Fruit fly (Drosophila melanogaster) whole organism, wandering third instar larva: ENCODE measurements around the gene CG13972.

Source experiments
- Abd-B ChIP-seq: fragments of >200 bp; optimal IDR thresholded peaks from 2 replicates; lab custom pipeline; 2017; ENCODE audit warnings: missing biosample characterization, missing genetic modification characterization
- CG32264 ChIP-seq: fragments of 200-800 bp; sonication (Bioruptor generic); optimal IDR thresholded peaks from 2 replicates; lab custom pipeline; 2016; ENCODE audit warnings: missing biosample characterization, missing genetic modification characterization
- CG9705 ChIP-seq: fragments of 200-800 bp; sonication (Bioruptor generic); optimal IDR thresholded peaks from 2 replicates; lab custom pipeline; 2018; ENCODE audit warnings: missing biosample characterization, mild to moderate bottlenecking, missing genetic modification characterization
- Dfd ChIP-seq: fragments of >200 bp; optimal IDR thresholded peaks from 2 replicates; lab custom pipeline; 2017; ENCODE audit warnings: missing biosample characterization, missing genetic modification characterization
- Dif ChIP-seq: fragments of 200-275, 200-300 bp; sonication (Bioruptor generic); optimal IDR thresholded peaks from 2 replicates; lab custom pipeline; 2018; ENCODE audit warnings: missing biosample characterization, missing genetic modification characterization; ENCODE audit not compliant: partially characterized antibody
- GATAd ChIP-seq: sonication (Bioruptor generic); optimal IDR thresholded peaks from 2 replicates; lab custom pipeline; 2016; ENCODE audit warnings: missing biosample characterization, missing genetic modification characterization
- HLH106 ChIP-seq: fragments of 200-800 bp; optimal IDR thresholded peaks from 3 replicates; lab custom pipeline; 2019; ENCODE audit warnings: missing biosample characterization, mild to moderate bottlenecking, missing genetic modification characterization, moderate library complexity
- Hnf4 ChIP-seq: fragments of 200-800 bp; sonication (Bioruptor generic); optimal IDR thresholded peaks from 2 replicates; lab custom pipeline; 2016; ENCODE audit warnings: missing biosample characterization, mild to moderate bottlenecking, missing genetic modification characterization
- Hr83 ChIP-seq: fragments of 200-300 bp; sonication (Bioruptor generic); optimal IDR thresholded peaks from 2 replicates; lab custom pipeline; 2016; ENCODE audit warnings: missing biosample characterization, mild to moderate bottlenecking, missing genetic modification characterization, moderate library complexity; ENCODE audit not compliant: poor library complexity, severe bottlenecking
- Jra ChIP-seq: sonication (Bioruptor generic); optimal IDR thresholded peaks from 2 replicates; lab custom pipeline; 2016; ENCODE audit warnings: missing biosample characterization, missing genetic modification characterization
- Mio ChIP-seq: sonication (Bioruptor generic); optimal IDR thresholded peaks from 2 replicates; lab custom pipeline; 2016; ENCODE audit warnings: missing biosample characterization, missing genetic modification characterization
- Myc ChIP-seq: fragments of >200 bp; optimal IDR thresholded peaks from 2 replicates; lab custom pipeline; 2017
- N ChIP-seq: fragments of >200 bp; optimal IDR thresholded peaks from 2 replicates; lab custom pipeline; 2018; ENCODE audit warnings: missing biosample characterization, missing external identifiers, missing genetic modification characterization
- OdsH ChIP-seq: fragments of 200-800 bp; sonication (Bioruptor generic); optimal IDR thresholded peaks from 2 replicates; lab custom pipeline; 2016; ENCODE audit warnings: missing biosample characterization, mild to moderate bottlenecking, missing genetic modification characterization
- Rel ChIP-seq, 2 experiments: fragments of 200-800 bp; sonication (Bioruptor generic) in 1 of 2; optimal IDR thresholded peaks; 2 replicates in 1 of 2; 3 replicates in 1 of 2; lab custom pipeline; 2016 to 2019; ENCODE audit warnings: mild to moderate bottlenecking in 2 of 2, missing biosample characterization in 2 of 2, missing genetic modification characterization in 2 of 2, moderate library complexity in 1 of 2
- Sp1 ChIP-seq: fragments of 200-800 bp; sonication (Bioruptor generic); optimal IDR thresholded peaks from 3 replicates; lab custom pipeline; 2019; ENCODE audit warnings: missing biosample characterization, mild to moderate bottlenecking, missing genetic modification characterization, moderate library complexity
- Vsx2 ChIP-seq: fragments of 200-300, 225-300 bp; sonication (Bioruptor generic); optimal IDR thresholded peaks from 2 replicates; lab custom pipeline; 2018; ENCODE audit warnings: missing biosample characterization, missing genetic modification characterization; ENCODE audit not compliant: partially characterized antibody
- br ChIP-seq: fragments of 200-800 bp; sonication (Bioruptor generic); optimal IDR thresholded peaks from 2 replicates; lab custom pipeline; 2016; ENCODE audit warnings: missing biosample characterization, missing genetic modification characterization
- dl ChIP-seq, 2 experiments: fragments of 175-275, 200-275 bp in 1 of 2; fragments of 200-275 bp in 1 of 2; sonication (Bioruptor generic); optimal IDR thresholded peaks; lab custom pipeline; 2018; ENCODE audit warnings: mild to moderate bottlenecking in 2 of 2, missing biosample characterization in 2 of 2, missing genetic modification characterization in 2 of 2, moderate library complexity in 2 of 2; ENCODE audit not compliant: partially characterized antibody in 2 of 2, insufficient read depth in 1 of 2
- dmrt93B ChIP-seq: fragments of 200-800 bp; sonication (Bioruptor generic); optimal IDR thresholded peaks from 2 replicates; lab custom pipeline; 2018; ENCODE audit warnings: missing biosample characterization, mild to moderate bottlenecking, missing genetic modification characterization
- dsf ChIP-seq: sonication (Bioruptor generic); optimal IDR thresholded peaks from 2 replicates; lab custom pipeline; 2016; ENCODE audit warnings: missing biosample characterization, missing genetic modification characterization, borderline replicate concordance
- ey ChIP-seq: fragments of 200-800 bp; sonication (Bioruptor generic); optimal IDR thresholded peaks from 2 replicates; lab custom pipeline; 2016; ENCODE audit warnings: missing biosample characterization, missing genetic modification characterization
- foxo ChIP-seq, 2 experiments: fragments of 200-800 bp; sonication (Bioruptor generic); optimal IDR thresholded peaks; 2 replicates in 1 of 2; 3 replicates in 1 of 2; lab custom pipeline; 2016 to 2017; ENCODE audit warnings: missing biosample characterization in 2 of 2, missing genetic modification characterization in 2 of 2
- fru ChIP-seq: fragments of 200-800 bp; sonication (Bioruptor generic); optimal IDR thresholded peaks from 3 replicates; lab custom pipeline; 2016; ENCODE audit warnings: missing biosample characterization, mild to moderate bottlenecking, missing genetic modification characterization
- h ChIP-seq: fragments of 200-800 bp; sonication (Bioruptor generic); optimal IDR thresholded peaks from 3 replicates; lab custom pipeline; 2016; ENCODE audit warnings: missing biosample characterization, mild to moderate bottlenecking, missing genetic modification characterization
- jim ChIP-seq: fragments of 175-275, 200-325 bp; sonication (Bioruptor generic); optimal IDR thresholded peaks from 2 replicates; lab custom pipeline; 2016; ENCODE audit warnings: missing biosample characterization, mild to moderate bottlenecking, missing genetic modification characterization
- lola ChIP-seq: fragments of >200 bp; optimal IDR thresholded peaks from 2 replicates; lab custom pipeline; 2017; ENCODE audit warnings: missing biosample characterization, missing genetic modification characterization
- pan ChIP-seq: fragments of >200 bp; optimal IDR thresholded peaks from 2 replicates; lab custom pipeline; 2017
- psq ChIP-seq: fragments of 200-800 bp; sonication (Bioruptor generic); optimal IDR thresholded peaks from 3 replicates; lab custom pipeline; 2017; ENCODE audit warnings: missing biosample characterization, mild to moderate bottlenecking, missing genetic modification characterization, moderate library complexity
- rgr ChIP-seq: fragments of 200-800 bp; sonication (Bioruptor generic); optimal IDR thresholded peaks from 3 replicates; lab custom pipeline; 2016; ENCODE audit warnings: missing biosample characterization, mild to moderate bottlenecking, missing genetic modification characterization
- sage ChIP-seq: fragments of 200-800 bp; sonication (Bioruptor generic); optimal IDR thresholded peaks from 2 replicates; lab custom pipeline; 2016; ENCODE audit warnings: missing biosample characterization, mild to moderate bottlenecking, missing genetic modification characterization
- sv ChIP-seq: fragments of 200-800 bp; sonication (Bioruptor generic); optimal IDR thresholded peaks from 3 replicates; lab custom pipeline; 2016; ENCODE audit warnings: missing biosample characterization, missing genetic modification characterization
- tai ChIP-seq: sonication (Bioruptor generic); optimal IDR thresholded peaks from 2 replicates; lab custom pipeline; 2016; ENCODE audit warnings: missing biosample characterization, missing genetic modification characterization
- usp ChIP-seq: fragments of >200 bp; optimal IDR thresholded peaks from 2 replicates; lab custom pipeline; 2017; ENCODE audit warnings: missing biosample characterization, missing genetic modification characterization
- woc ChIP-seq: sonication (Bioruptor generic); optimal IDR thresholded peaks from 2 replicates; lab custom pipeline; 2016; ENCODE audit warnings: missing biosample characterization, mild to moderate bottlenecking, missing genetic modification characterization

Gene CG13972

DNA sequence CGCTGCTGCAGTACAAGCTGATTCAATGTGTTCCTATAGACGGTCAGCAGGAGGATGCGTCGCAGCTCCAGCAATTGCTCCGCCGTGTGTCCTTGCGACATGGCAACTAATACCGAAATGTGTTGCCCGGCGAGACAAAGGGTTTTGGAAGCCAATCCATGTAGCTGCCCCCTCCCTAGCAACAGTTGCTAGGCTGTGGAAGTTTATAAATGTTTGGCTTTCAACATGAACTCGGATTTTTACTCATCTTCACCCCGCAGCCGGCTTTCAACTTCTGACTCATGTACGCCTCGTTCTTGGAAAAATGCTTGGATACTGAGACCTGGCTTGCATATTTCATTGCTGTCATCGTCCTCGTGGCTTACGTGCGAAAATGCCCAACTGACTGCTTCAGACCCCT is at the start of gene CG13972:
Gene CG13972, minus strand, starts transcription at position 101 of the 400 bp plus-strand sequence.
- no peak for TF ChIP-seq foxo (GFP tag; optimal IDR thresholded peaks at IDR 0.05; lab: Kevin White, UChicago)
- TF ChIP-seq Rel (GFP tag; optimal IDR thresholded peaks at IDR 0.05; lab: Kevin White, UChicago): no peak
- no peak for TF ChIP-seq Rel (tag; optimal IDR thresholded peaks at IDR 0.05; lab: Kevin White, UChicago)
- TF ChIP-seq psq (GFP tag; lab: Kevin White, UChicago): no peak
- no peak for TF ChIP-seq N (GFP tag; lab: Kevin White, UChicago)
- TF ChIP-seq Sp1 (GFP tag; lab: Kevin White, UChicago): no peak
- no peak for TF ChIP-seq Hnf4 (GFP tag; lab: Kevin White, UChicago)
- no peak for TF ChIP-seq ey (GFP tag; lab: Kevin White, UChicago)
- TF ChIP-seq GATAd (GFP tag; lab: Kevin White, UChicago): no peak
- TF ChIP-seq OdsH (GFP tag; lab: Kevin White, UChicago): no peak
- no peak for TF ChIP-seq tai (GFP tag; lab: Kevin White, UChicago)
- no peak for TF ChIP-seq Mio (GFP tag; lab: Kevin White, UChicago)
- TF ChIP-seq CG9705 (GFP tag; lab: Kevin White, UChicago): no peak
- TF ChIP-seq Hr83 (GFP tag; lab: Kevin White, UChicago): no peak
- no peak for TF ChIP-seq woc (GFP tag; lab: Kevin White, UChicago)
- TF ChIP-seq Myc: no peak
- TF ChIP-seq rgr (GFP tag; lab: Kevin White, UChicago): no peak
- no peak for TF ChIP-seq dmrt93B (GFP tag; lab: Kevin White, UChicago)
- no peak for TF ChIP-seq Abd-B (GFP tag; lab: Kevin White, UChicago)
- no peak for TF ChIP-seq sage (GFP tag; lab: Kevin White, UChicago)
- TF ChIP-seq sv (GFP tag; lab: Kevin White, UChicago): no peak

DNA sequence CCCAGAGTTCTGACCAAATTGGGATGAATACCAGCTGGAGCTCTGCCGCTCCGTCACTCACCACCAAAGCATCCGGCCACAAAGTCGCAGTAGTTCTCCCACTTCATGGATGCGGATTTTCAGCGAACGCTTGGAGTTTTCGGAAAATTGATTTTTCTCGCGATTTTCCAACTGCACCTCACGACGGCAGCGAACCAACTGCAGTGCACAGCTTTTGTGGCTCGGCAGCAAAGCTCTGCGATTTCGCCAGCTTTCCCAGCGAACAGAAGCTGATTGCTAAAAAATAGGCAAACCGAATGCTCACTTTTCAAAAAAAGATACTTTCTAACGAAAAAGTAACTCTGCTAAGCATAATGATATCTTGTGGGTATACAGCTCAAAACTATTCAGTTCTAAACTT is 44.1 kb upstream of the CG13972 start, which contains the start of gene CG5646:
Gene CG5646, minus strand, starts transcription at position 206 of the 400 bp plus-strand sequence.
- TF ChIP-seq dl (GFP tag; optimal IDR thresholded peaks at IDR 0.05; lab: Kevin White, UChicago; ENCODE audit: insufficient read depth in 1 of 2, partially characterized antibody in 2 of 2): no peak
- TF ChIP-seq Vsx2 (GFP tag; lab: Kevin White, UChicago): peak; percentile 10
- peak; percentile 50 for TF ChIP-seq Dif (GFP tag; lab: Kevin White, UChicago)

DNA sequence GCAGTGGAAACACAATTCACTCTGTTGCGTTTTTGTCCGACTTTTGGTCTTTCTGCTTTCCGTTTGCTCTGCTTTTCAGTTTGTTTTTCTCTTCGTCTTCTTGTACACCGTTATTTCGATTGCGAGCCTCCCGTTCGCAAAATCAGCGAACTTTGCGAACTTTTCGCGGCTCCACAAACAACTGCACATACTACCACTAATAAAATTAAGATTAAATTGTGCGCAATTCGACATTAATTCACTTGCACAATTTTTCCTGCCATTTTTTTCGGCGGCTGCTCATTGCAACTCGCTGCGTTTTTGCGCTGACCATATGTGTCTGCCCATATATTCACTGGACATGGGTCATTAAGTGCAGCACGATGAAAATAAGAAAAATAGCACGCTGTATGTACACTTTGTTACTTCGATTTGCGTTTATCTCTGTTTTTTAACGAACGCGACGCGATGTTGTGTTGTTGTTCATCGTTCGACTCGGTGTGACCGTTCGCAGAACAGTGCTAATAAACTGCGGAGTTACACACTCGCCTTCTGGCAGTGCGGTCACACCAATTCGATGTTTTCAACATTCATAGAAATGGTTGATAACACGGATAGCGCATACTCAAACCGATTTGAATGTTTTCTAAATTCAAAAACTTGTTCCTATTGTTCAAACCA is 41.7 kb upstream of the CG13972 start, which contains the start of gene Klp98A:
Gene Klp98A, minus strand, starts transcription at position 486 of the 660 bp plus-strand sequence.
- no peak for TF ChIP-seq dsf (GFP tag; lab: Kevin White, UChicago)
- peak; percentile 12 for TF ChIP-seq Hnf4 (GFP tag; lab: Kevin White, UChicago)
- TF ChIP-seq psq (GFP tag; lab: Kevin White, UChicago): peak; percentile 70
- TF ChIP-seq ey (GFP tag; lab: Kevin White, UChicago): no peak
- TF ChIP-seq fru: no peak
- TF ChIP-seq woc (GFP tag; lab: Kevin White, UChicago): no peak
- no peak for TF ChIP-seq Mio (GFP tag; lab: Kevin White, UChicago)
- peak; percentile 40 for TF ChIP-seq Hr83 (GFP tag; lab: Kevin White, UChicago)
- TF ChIP-seq Myc: peak; percentile 78

DNA sequence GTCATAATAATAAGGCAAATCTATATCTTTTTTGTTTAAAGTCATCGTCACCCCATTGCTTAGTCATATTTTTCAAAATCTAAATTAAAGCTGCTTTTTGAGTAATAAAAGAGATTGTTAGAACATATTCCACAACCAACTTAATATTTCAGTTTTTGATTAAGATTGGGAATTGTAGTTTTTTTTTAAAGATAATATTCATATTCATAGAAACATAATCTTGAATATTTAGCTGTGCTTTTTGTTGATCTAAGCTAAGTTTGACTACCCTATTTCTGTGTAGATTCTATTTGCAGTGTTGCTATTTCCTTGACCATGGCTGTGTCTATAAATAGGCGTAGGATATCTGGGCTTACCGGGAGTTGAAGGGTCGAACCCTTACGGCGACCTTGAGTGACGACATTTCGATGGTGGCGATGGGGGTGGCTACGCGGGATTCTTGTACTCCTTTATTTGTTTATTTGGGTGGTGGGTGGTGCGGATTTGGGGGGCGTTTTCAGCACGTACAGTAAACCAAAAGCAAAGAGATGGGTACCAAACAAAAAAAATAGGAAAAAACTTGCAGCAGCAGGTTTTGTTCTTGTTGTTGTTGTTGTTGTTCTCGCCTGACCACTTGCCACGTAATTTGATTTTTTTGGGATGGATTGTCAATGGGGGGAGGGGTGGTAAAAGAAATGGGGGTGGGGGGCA is 41.1 kb upstream of the CG13972 start:
- TF ChIP-seq CG9705 (GFP tag; lab: Kevin White, UChicago) (no peak), Hnf4 (GFP tag; lab: Kevin White, UChicago) (no peak), dsf (GFP tag; lab: Kevin White, UChicago) (no peak), pan (lab: Kevin White, UChicago) (no peak), HLH106 (no peak), Jra (no peak)

DNA sequence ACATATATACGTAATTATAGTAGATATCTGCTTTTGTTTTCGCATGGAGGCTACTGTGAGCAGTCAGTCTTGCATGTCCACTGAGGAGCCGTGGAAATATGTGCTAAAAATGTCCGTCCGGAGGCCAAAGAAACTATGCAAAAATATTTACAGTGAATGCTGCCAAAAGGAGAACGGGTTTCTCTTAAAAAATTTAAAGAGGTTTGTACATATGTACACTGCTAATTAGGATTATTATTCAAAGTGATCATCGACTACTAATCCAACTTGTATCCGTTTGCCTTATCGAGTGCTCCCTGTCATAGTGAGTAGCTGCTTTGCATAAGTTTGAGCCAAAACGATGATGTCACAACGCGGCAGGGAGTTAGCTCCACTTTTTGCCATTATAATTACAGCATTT is 39.9 kb upstream of the CG13972 start:
- no peak for TF ChIP-seq Dif (GFP tag; lab: Kevin White, UChicago)
- TF ChIP-seq usp: no peak
- no peak for TF ChIP-seq Hr83 (GFP tag; lab: Kevin White, UChicago)
- peak; percentile 61 for TF ChIP-seq fru
- TF ChIP-seq Jra: no peak
- TF ChIP-seq Mio (GFP tag; lab: Kevin White, UChicago): no peak
- TF ChIP-seq h: peak; percentile 74
- no peak for TF ChIP-seq pan (lab: Kevin White, UChicago)
- TF ChIP-seq jim (GFP tag; lab: Kevin White, UChicago): no peak
- no peak for TF ChIP-seq dsf (GFP tag; lab: Kevin White, UChicago)
- TF ChIP-seq dmrt93B (GFP tag; lab: Kevin White, UChicago): peak; percentile 41
- peak; percentile 49 for TF ChIP-seq psq (GFP tag; lab: Kevin White, UChicago)
- TF ChIP-seq rgr (GFP tag; lab: Kevin White, UChicago): peak; percentile 35
- no peak for TF ChIP-seq Dfd (GFP tag; lab: Kevin White, UChicago)
- TF ChIP-seq ey (GFP tag; lab: Kevin White, UChicago): peak; percentile 63
- peak; percentile 23 for TF ChIP-seq sv (GFP tag; lab: Kevin White, UChicago)
- TF ChIP-seq Sp1 (GFP tag; lab: Kevin White, UChicago): peak; percentile 24
- TF ChIP-seq tai (GFP tag; lab: Kevin White, UChicago): no peak
- TF ChIP-seq lola (GFP tag; lab: Kevin White, UChicago): no peak
- peak; percentile 13 for TF ChIP-seq woc (GFP tag; lab: Kevin White, UChicago)
- peak; percentile 22 for TF ChIP-seq CG9705 (GFP tag; lab: Kevin White, UChicago)
- peak; percentile 66 for TF ChIP-seq HLH106
- peak; percentile 61 for TF ChIP-seq br (GFP tag; lab: Kevin White, UChicago)
- no peak for TF ChIP-seq CG32264 (GFP tag; lab: Kevin White, UChicago)
